Fruit fly (Drosophila melanogaster) whole organism, embryonic: ENCODE results near the gene SclA.

Experiments
- CG10321 ChIP-seq: fragments of 200-800 bp; sonication (Bioruptor generic); IDR thresholded peaks from 2 replicates; pipeline ENCODE4 v1.3.6; 2022; ENCODE audit warnings: missing biosample characterization, missing genetic modification characterization
- CG13296 ChIP-seq: fragments of 200-800 bp; sonication (Bioruptor generic); optimal IDR thresholded peaks from 3 replicates; lab custom pipeline; 2018; ENCODE audit warnings: missing biosample characterization, mild to moderate bottlenecking, missing genetic modification characterization
- CG34376 ChIP-seq: fragments of 200-800 bp; sonication (Bioruptor generic); optimal IDR thresholded peaks from 2 replicates; lab custom pipeline; 2018; ENCODE audit warnings: missing biosample characterization, mild to moderate bottlenecking, missing genetic modification characterization
- Meics ChIP-seq: fragments of 200-800 bp; sonication (Bioruptor generic); optimal IDR thresholded peaks from 2 replicates; lab custom pipeline; 2017; ENCODE audit warnings: missing biosample characterization, mild to moderate bottlenecking, missing genetic modification characterization
- Pdp1 ChIP-seq, 2 experiments: fragments of 200-800 bp; sonication (Bioruptor generic); optimal IDR thresholded peaks; 3 replicates each; lab custom pipeline; 2016; ENCODE audit warnings: missing biosample characterization in 2 of 2, missing genetic modification characterization in 2 of 2, mild to moderate bottlenecking in 1 of 2, moderate library complexity in 1 of 2
- ato ChIP-seq: fragments of 200-800 bp; sonication (Bioruptor generic); IDR thresholded peaks from 2 replicates; pipeline ENCODE4 v1.3.6; 2022; ENCODE audit warnings: missing biosample characterization, missing genetic modification characterization; ENCODE audit not compliant: partially characterized antibody
- repo ChIP-seq: fragments of 200-800 bp; sonication (Bioruptor generic); optimal IDR thresholded peaks from 2 replicates; lab custom pipeline; 2016; ENCODE audit warnings: missing biosample characterization, missing genetic modification characterization
- scrt ChIP-seq: fragments of 200-800 bp; sonication (Bioruptor generic); optimal IDR thresholded peaks from 2 replicates; lab custom pipeline; 2018; ENCODE audit warnings: missing biosample characterization, mild to moderate bottlenecking, missing genetic modification characterization, moderate library complexity
- usp ChIP-seq: fragments of >200 bp; optimal IDR thresholded peaks from 2 replicates; lab custom pipeline; 2017; ENCODE audit warnings: missing biosample characterization, missing genetic modification characterization

dm6 chr2L:16820993-16821392 is 16.8 kb upstream of the SclA start, which contains the start of gene CG13280:
- TF ChIP-seq ato (GFP tag; lab: Robert Waterston, UW) (no peak), scrt (GFP tag; lab: Kevin White, UChicago) (no peak), Pdp1 (GFP tag; optimal IDR thresholded peaks at IDR 0.05; lab: Kevin White, UChicago) (no peak), CG13296 (GFP tag; lab: Kevin White, UChicago) (no peak), CG10321 (GFP tag; lab: Robert Waterston, UW) (no peak), CG34376 (GFP tag; lab: Kevin White, UChicago) (no peak), Meics (GFP tag; lab: Kevin White, UChicago) (no peak), usp (GFP tag; lab: Kevin White, UChicago) (no peak), repo (no peak)
